Worm (Caenorhabditis elegans) whole organism, early embryonic: ENCODE measurements around the gene papl-1.

Source experiments
- B0310.2 ChIP-seq: sonication (generic microtip); optimal IDR thresholded peaks from 2 replicates; lab custom pipeline; 2016; ENCODE audit warnings: mild to moderate bottlenecking, missing genetic modification characterization, missing compliant biosample characterization
- F13C5.2 ChIP-seq: sonication (generic microtip); optimal IDR thresholded peaks from 2 replicates; lab custom pipeline; 2017; ENCODE audit warnings: mild to moderate bottlenecking, missing genetic modification characterization, inconsistent platforms, missing compliant biosample characterization
- aly-1 ChIP-seq: sonication (generic microtip); optimal IDR thresholded peaks from 2 replicates; lab custom pipeline; 2016; ENCODE audit warnings: missing genetic modification characterization, missing compliant biosample characterization
- ama-1 ChIP-seq: fragments of 150-350 bp; optimal IDR thresholded peaks from 2 replicates; lab custom pipeline; 2014
- ceh-13 ChIP-seq: fragments of 200-800 bp; sonication (Bioruptor generic); optimal IDR thresholded peaks from 2 replicates; lab custom pipeline; 2018; ENCODE audit warnings: mild to moderate bottlenecking, missing genetic modification characterization, missing compliant biosample characterization
- ceh-36 ChIP-seq: sonication (generic microtip); optimal IDR thresholded peaks from 2 replicates; lab custom pipeline; 2016; ENCODE audit warnings: missing genetic modification characterization, inconsistent platforms, missing compliant biosample characterization
- ets-7 ChIP-seq: sonication (generic microtip); optimal IDR thresholded peaks from 2 replicates; lab custom pipeline; 2016; ENCODE audit warnings: missing genotype, missing genetic modification characterization, missing compliant biosample characterization
- flt-1 ChIP-seq: fragments of 200-800 bp; sonication (Bioruptor generic); IDR thresholded peaks from 2 replicates; pipeline ENCODE4 v1.3.6; 2022; ENCODE audit warnings: missing genetic modification characterization, missing compliant biosample characterization
- hmbx-1 ChIP-seq: sonication (generic microtip); optimal IDR thresholded peaks from 2 replicates; lab custom pipeline; 2016; ENCODE audit warnings: mild to moderate bottlenecking, missing genetic modification characterization, missing compliant biosample characterization
- hmg-4 ChIP-seq: fragments of 200-800 bp; sonication (Bioruptor generic); optimal IDR thresholded peaks from 2 replicates; lab custom pipeline; 2018; ENCODE audit warnings: mild to moderate bottlenecking, missing genetic modification characterization, missing compliant biosample characterization
- hnd-1 ChIP-seq: sonication (generic microtip); optimal IDR thresholded peaks from 2 replicates; lab custom pipeline; 2016; ENCODE audit warnings: missing genetic modification characterization, missing compliant biosample characterization
- pes-1 ChIP-seq: fragments of 200-800 bp; sonication (Bioruptor generic); IDR thresholded peaks from 2 replicates; pipeline ENCODE4 v1.3.6; 2022; ENCODE audit warnings: missing genetic modification reagents, missing genetic modification characterization, missing compliant biosample characterization
- scrt-1 ChIP-seq: fragments of 200-800 bp; sonication (Bioruptor generic); IDR thresholded peaks from 2 replicates; pipeline ENCODE4 v1.3.6; 2022; ENCODE audit warnings: missing genetic modification characterization, missing compliant biosample characterization
- sea-1 ChIP-seq: fragments of 200-800 bp; sonication (Bioruptor generic); conservative IDR thresholded peaks from 2 replicates; pipeline ENCODE4 v1.3.6; 2022; ENCODE audit warnings: missing genetic modification characterization, missing compliant biosample characterization
- tbx-11 ChIP-seq: fragments of 200-800 bp; sonication (Bioruptor generic); IDR thresholded peaks from 2 replicates; pipeline ENCODE4 v1.3.6; 2022; ENCODE audit warnings: missing genetic modification characterization, missing compliant biosample characterization
- tbx-37 ChIP-seq: fragments of 200-800 bp; sonication (Bioruptor generic); conservative IDR thresholded peaks from 2 replicates; pipeline ENCODE4 v1.3.6; 2022; ENCODE audit warnings: missing genetic modification reagents, missing genetic modification characterization, missing compliant biosample characterization
- tra-4 ChIP-seq: sonication (generic microtip); optimal IDR thresholded peaks from 2 replicates; lab custom pipeline; 2017; ENCODE audit warnings: missing genetic modification characterization, missing compliant biosample characterization

Gene papl-1

DNA sequence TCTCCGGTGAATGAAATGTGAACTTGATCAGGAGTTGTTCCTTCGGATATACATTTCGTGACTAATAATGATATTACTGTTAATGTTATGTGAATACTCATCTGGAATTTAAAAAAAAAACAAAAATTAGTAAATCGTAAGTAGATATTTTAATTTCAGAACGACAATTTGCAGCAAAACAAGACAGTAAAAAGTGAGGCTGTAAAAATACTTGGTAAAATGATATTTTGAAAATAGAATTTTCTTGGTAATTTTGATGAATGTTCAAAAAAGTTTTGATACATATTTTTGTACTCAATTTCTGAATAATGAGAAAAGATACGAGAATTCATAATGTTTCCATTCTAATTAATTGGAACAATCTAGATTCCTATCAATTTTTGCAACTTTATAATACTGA is at the start of gene papl-1:
Gene papl-1 (minus strand): TSS at position 101 of the 400 bp plus-strand sequence.
- TF ChIP-seq hnd-1 (tag; lab: Kevin White, UChicago): no peak
- no peak for TF ChIP-seq hmbx-1 (tag; lab: Kevin White, UChicago)
- TF ChIP-seq ceh-13 (GFP tag; lab: Kevin White, UChicago): no peak
- TF ChIP-seq sea-1 (GFP tag; lab: Robert Waterston, UW): no peak
- TF ChIP-seq F13C5.2 (tag; lab: Kevin White, UChicago): no peak
- TF ChIP-seq tbx-37 (GFP tag; lab: Robert Waterston, UW): no peak
- TF ChIP-seq tra-4 (tag; lab: Kevin White, UChicago): no peak
- no peak for TF ChIP-seq aly-1 (tag; lab: Kevin White, UChicago)
- TF ChIP-seq ets-7 (tag; lab: Kevin White, UChicago): no peak
- TF ChIP-seq hmg-4 (GFP tag; lab: Kevin White, UChicago): no peak
- no peak for TF ChIP-seq B0310.2 (tag; lab: Kevin White, UChicago)
- no peak for TF ChIP-seq tbx-11
- TF ChIP-seq flt-1 (GFP tag; lab: Robert Waterston, UW): no peak
- no peak for TF ChIP-seq ceh-36 (tag; lab: Kevin White, UChicago)
- no peak for TF ChIP-seq scrt-1 (GFP tag; lab: Robert Waterston, UW)
- TF ChIP-seq pes-1 (GFP tag; lab: Robert Waterston, UW): no peak
- no peak for TF ChIP-seq ama-1 (lab: Kevin White, UChicago)

DNA sequence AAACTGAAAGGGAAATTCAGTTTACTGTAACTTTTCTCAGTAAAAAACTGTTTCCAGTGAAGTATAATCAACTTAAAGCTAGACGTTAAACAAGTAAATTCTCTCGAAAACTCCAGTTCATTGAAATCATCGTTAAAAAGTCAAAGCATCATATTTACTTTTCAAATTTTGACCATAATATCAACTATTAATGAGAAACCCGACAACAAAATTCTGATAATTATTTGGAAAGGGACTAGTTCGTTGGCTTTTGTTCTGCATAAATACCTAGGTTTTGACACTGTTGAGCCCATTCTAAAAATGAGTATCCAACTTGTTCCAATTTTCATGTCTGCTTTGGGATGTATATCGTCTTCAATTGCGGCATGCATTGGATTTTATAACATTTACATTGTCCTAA is 46.6 kb upstream of the papl-1 start, which contains the start of gene ZC443.7:
Gene ZC443.7 (plus strand): TSS at position 301 of the 400 bp plus-strand sequence.
- TF ChIP-seq F13C5.2 (tag; lab: Kevin White, UChicago): no peak
- TF ChIP-seq ceh-36 (tag; lab: Kevin White, UChicago): no peak
- no peak for TF ChIP-seq sea-1 (GFP tag; lab: Robert Waterston, UW)
- TF ChIP-seq scrt-1 (GFP tag; lab: Robert Waterston, UW): no peak
- no peak for TF ChIP-seq tra-4 (tag; lab: Kevin White, UChicago)
- no peak for TF ChIP-seq hmbx-1 (tag; lab: Kevin White, UChicago)
- TF ChIP-seq tbx-37 (GFP tag; lab: Robert Waterston, UW): no peak
- no peak for TF ChIP-seq hmg-4 (GFP tag; lab: Kevin White, UChicago)
- TF ChIP-seq aly-1 (tag; lab: Kevin White, UChicago): no peak
- no peak for TF ChIP-seq ama-1 (lab: Kevin White, UChicago)
- no peak for TF ChIP-seq B0310.2 (tag; lab: Kevin White, UChicago)
- TF ChIP-seq ceh-13 (GFP tag; lab: Kevin White, UChicago): no peak
- no peak for TF ChIP-seq tbx-11
- no peak for TF ChIP-seq pes-1 (GFP tag; lab: Robert Waterston, UW)
- TF ChIP-seq ets-7 (tag; lab: Kevin White, UChicago): no peak
- TF ChIP-seq hnd-1 (tag; lab: Kevin White, UChicago): no peak
- TF ChIP-seq flt-1 (GFP tag; lab: Robert Waterston, UW): no peak

DNA sequence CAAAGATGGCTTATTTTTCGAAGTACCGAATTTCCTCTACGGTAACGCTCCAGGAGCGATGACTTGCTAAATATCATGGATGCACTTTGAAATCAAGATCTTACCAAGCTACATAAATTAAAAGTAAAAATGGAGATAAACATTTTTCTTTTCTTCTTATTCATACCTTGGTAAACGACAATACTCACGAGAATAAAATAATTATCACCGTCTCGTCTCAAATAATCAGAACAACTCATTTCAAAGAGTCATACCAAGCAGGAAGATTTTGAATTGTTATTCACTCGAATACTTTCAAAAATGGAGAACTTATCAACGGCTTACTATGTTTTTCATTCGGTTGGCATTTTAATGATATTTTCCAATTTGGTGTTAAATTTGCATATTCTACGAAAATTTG is 43.7 kb upstream of the papl-1 start, which contains the start of gene srbc-45:
Gene srbc-45 (plus strand): TSS at position 301 of the 400 bp plus-strand sequence.
- TF ChIP-seq B0310.2 (tag; lab: Kevin White, UChicago) (no peak), pes-1 (GFP tag; lab: Robert Waterston, UW) (no peak), hmg-4 (GFP tag; lab: Kevin White, UChicago) (no peak), sea-1 (GFP tag; lab: Robert Waterston, UW) (no peak), tbx-11 (no peak), scrt-1 (GFP tag; lab: Robert Waterston, UW) (no peak), flt-1 (GFP tag; lab: Robert Waterston, UW) (no peak), F13C5.2 (tag; lab: Kevin White, UChicago) (no peak), tbx-37 (GFP tag; lab: Robert Waterston, UW) (no peak), ama-1 (lab: Kevin White, UChicago) (no peak), ets-7 (tag; lab: Kevin White, UChicago) (no peak), ceh-36 (tag; lab: Kevin White, UChicago) (no peak), hmbx-1 (tag; lab: Kevin White, UChicago) (no peak), ceh-13 (GFP tag; lab: Kevin White, UChicago) (no peak), hnd-1 (tag; lab: Kevin White, UChicago) (no peak), tra-4 (tag; lab: Kevin White, UChicago) (no peak), aly-1 (tag; lab: Kevin White, UChicago) (no peak)

DNA sequence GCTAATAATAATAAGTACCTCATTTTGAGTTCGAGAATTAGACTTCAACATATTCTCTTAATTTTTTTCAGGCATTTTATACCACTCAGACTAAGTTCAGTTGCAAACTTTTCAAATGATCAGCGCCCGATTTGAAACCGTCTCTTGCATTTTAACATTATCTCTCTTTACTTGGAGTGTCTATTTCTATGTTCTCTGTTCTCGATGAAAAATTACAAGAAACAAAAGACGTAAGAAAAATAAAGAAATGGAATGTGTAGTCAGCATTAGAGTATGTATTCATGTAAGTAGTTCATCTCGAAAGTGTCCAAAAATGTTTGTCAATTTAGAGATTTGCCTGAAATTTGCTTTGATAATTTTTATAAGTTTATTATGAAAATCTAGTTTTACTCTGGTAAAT is 40.6 kb upstream of the papl-1 start, which contains the start of gene ugt-3:
Gene ugt-3 (minus strand): TSS at position 101 of the 400 bp plus-strand sequence.
- no peak for TF ChIP-seq B0310.2 (tag; lab: Kevin White, UChicago)
- no peak for TF ChIP-seq scrt-1 (GFP tag; lab: Robert Waterston, UW)
- TF ChIP-seq ama-1 (lab: Kevin White, UChicago): no peak
- TF ChIP-seq hnd-1 (tag; lab: Kevin White, UChicago): no peak
- no peak for TF ChIP-seq hmg-4 (GFP tag; lab: Kevin White, UChicago)
- no peak for TF ChIP-seq sea-1 (GFP tag; lab: Robert Waterston, UW)
- no peak for TF ChIP-seq flt-1 (GFP tag; lab: Robert Waterston, UW)
- TF ChIP-seq F13C5.2 (tag; lab: Kevin White, UChicago): no peak
- no peak for TF ChIP-seq ceh-13 (GFP tag; lab: Kevin White, UChicago)
- no peak for TF ChIP-seq tbx-37 (GFP tag; lab: Robert Waterston, UW)
- no peak for TF ChIP-seq hmbx-1 (tag; lab: Kevin White, UChicago)
- TF ChIP-seq aly-1 (tag; lab: Kevin White, UChicago): no peak
- no peak for TF ChIP-seq tbx-11

DNA sequence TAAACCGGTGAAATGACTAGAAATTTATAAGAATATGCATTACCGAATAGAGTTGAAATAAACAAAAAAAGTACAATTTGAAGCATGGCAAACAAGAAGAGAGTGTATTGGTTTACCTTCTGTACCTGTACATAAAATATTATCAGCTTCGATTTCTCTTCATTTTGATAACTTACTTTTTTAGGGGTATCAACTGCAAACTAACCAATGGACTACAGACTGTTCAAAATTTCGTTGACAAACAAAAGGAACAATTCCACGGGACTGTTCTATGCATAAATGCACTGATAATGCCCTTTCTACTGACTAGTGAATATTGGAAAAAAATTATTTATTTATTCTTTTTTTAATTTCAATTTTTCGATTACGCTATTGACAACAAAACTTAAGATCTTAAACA is 38.4 kb upstream of the papl-1 start, which contains the start of gene ugt-6:
Gene ugt-6 (minus strand): TSS at position 233 of the 400 bp plus-strand sequence.
- TF ChIP-seq sea-1 (GFP tag; lab: Robert Waterston, UW) (no peak), B0310.2 (tag; lab: Kevin White, UChicago) (no peak), tbx-37 (GFP tag; lab: Robert Waterston, UW) (no peak), tbx-11 (no peak), ceh-13 (GFP tag; lab: Kevin White, UChicago) (no peak), ama-1 (lab: Kevin White, UChicago) (no peak), hmbx-1 (tag; lab: Kevin White, UChicago) (no peak), aly-1 (tag; lab: Kevin White, UChicago) (no peak), tra-4 (tag; lab: Kevin White, UChicago) (no peak), flt-1 (GFP tag; lab: Robert Waterston, UW) (no peak), F13C5.2 (tag; lab: Kevin White, UChicago) (no peak), scrt-1 (GFP tag; lab: Robert Waterston, UW) (no peak), hnd-1 (tag; lab: Kevin White, UChicago) (no peak), ceh-36 (tag; lab: Kevin White, UChicago) (no peak), hmg-4 (GFP tag; lab: Kevin White, UChicago) (no peak), pes-1 (GFP tag; lab: Robert Waterston, UW) (no peak), ets-7 (tag; lab: Kevin White, UChicago) (no peak)
